Fruit fly (Drosophila melanogaster) whole organism, embryonic: Measurements from ENCODE around the gene CG42852.

Source experiments
- CG11085 ChIP-seq: fragments of 200-800 bp; sonication (Bioruptor generic); IDR thresholded peaks from 2 replicates; pipeline ENCODE4 v1.3.6; 2022; ENCODE audit warnings: missing biosample characterization, missing genetic modification characterization
- CG12659 ChIP-seq: fragments of 200-800 bp; sonication (Bioruptor generic); optimal IDR thresholded peaks from 3 replicates; lab custom pipeline; 2017; ENCODE audit warnings: mild to moderate bottlenecking, missing biosample characterization, missing genetic modification reagents, missing genetic modification characterization
- CG13775 ChIP-seq: fragments of 200-800 bp; sonication (Bioruptor generic); optimal IDR thresholded peaks from 3 replicates; lab custom pipeline; 2017; ENCODE audit warnings: missing biosample characterization, mild to moderate bottlenecking, missing genetic modification characterization
- CG17328 ChIP-seq: fragments of 200-800 bp; sonication (Bioruptor generic); IDR thresholded peaks from 2 replicates; pipeline ENCODE4 v1.3.6; 2022; ENCODE audit warnings: missing biosample characterization, missing genetic modification characterization
- CG2116 ChIP-seq: fragments of 200-800 bp; sonication (Bioruptor generic); optimal IDR thresholded peaks from 3 replicates; lab custom pipeline; 2018; ENCODE audit warnings: missing biosample characterization, mild to moderate bottlenecking, missing genetic modification characterization
- CG32532 ChIP-seq: fragments of 200-800 bp; sonication (Bioruptor generic); IDR thresholded peaks from 2 replicates; pipeline ENCODE4 v1.3.6; 2022; ENCODE audit warnings: missing biosample characterization, missing genetic modification characterization
- CG34224 ChIP-seq: fragments of 200-800 bp; sonication (Bioruptor generic); IDR thresholded peaks from 3 replicates; pipeline ENCODE4 v1.3.6; 2022; ENCODE audit warnings: missing biosample characterization, missing genetic modification characterization; ENCODE audit not compliant: partially characterized antibody
- CG34422 ChIP-seq: fragments of 200-800 bp; sonication (Bioruptor generic); IDR thresholded peaks from 3 replicates; pipeline ENCODE4 v1.3.6; 2022; ENCODE audit warnings: missing biosample characterization, missing genetic modification characterization
- CG3838 ChIP-seq: fragments of 200-800 bp; sonication (Bioruptor generic); optimal IDR thresholded peaks from 3 replicates; lab custom pipeline; 2016; ENCODE audit warnings: missing biosample characterization, missing genetic modification characterization
- CG4404 ChIP-seq: fragments of 200-800 bp; sonication (Bioruptor generic); IDR thresholded peaks from 2 replicates; pipeline ENCODE4 v1.3.6; 2022; ENCODE audit warnings: missing biosample characterization, missing genetic modification characterization
- CG6765 ChIP-seq: fragments of 200-800 bp; sonication (Bioruptor generic); optimal IDR thresholded peaks from 3 replicates; lab custom pipeline; 2017; ENCODE audit warnings: missing biosample characterization, mild to moderate bottlenecking, missing genetic modification characterization
- CG7357 ChIP-seq: fragments of 200-800 bp; sonication (Bioruptor generic); IDR thresholded peaks from 3 replicates; pipeline ENCODE4 v1.3.6; 2022; ENCODE audit warnings: missing biosample characterization, missing genetic modification characterization
- CG8089 ChIP-seq: fragments of 200-800 bp; sonication (Bioruptor generic); optimal IDR thresholded peaks from 3 replicates; lab custom pipeline; 2016; ENCODE audit warnings: missing biosample characterization, missing genetic modification characterization
- Drgx ChIP-seq: fragments of 200-800 bp; sonication (Bioruptor generic); IDR thresholded peaks from 2 replicates; pipeline ENCODE4 v1.3.6; 2022; ENCODE audit warnings: missing biosample characterization, missing genetic modification characterization
- E2f2 ChIP-seq: fragments of 200-800 bp; sonication (Bioruptor generic); IDR thresholded peaks from 2 replicates; pipeline ENCODE4 v1.3.6; 2022; ENCODE audit warnings: missing biosample characterization, missing genetic modification characterization
- Ets97D ChIP-seq: fragments of 200-800 bp; sonication (Bioruptor generic); optimal IDR thresholded peaks from 3 replicates; lab custom pipeline; 2016; ENCODE audit warnings: missing biosample characterization, missing genetic modification characterization
- Fer2 ChIP-seq: fragments of 200-800 bp; sonication (Bioruptor generic); optimal IDR thresholded peaks from 2 replicates; lab custom pipeline; 2018; ENCODE audit warnings: missing biosample characterization, mild to moderate bottlenecking, missing genetic modification characterization, moderate library complexity
- Hr3 ChIP-seq: fragments of 200-800 bp; sonication (Bioruptor generic); optimal IDR thresholded peaks from 3 replicates; lab custom pipeline; 2016; ENCODE audit warnings: missing biosample characterization, missing genetic modification characterization
- Hr78 ChIP-seq, 2 experiments: fragments of 200-800 bp in 1 of 2; fragments of >200 bp in 1 of 2; sonication (Bioruptor generic) in 1 of 2; optimal IDR thresholded peaks; 2 replicates each; lab custom pipeline; 2017 to 2019; ENCODE audit warnings: missing biosample characterization in 2 of 2, missing genetic modification characterization in 2 of 2, mild to moderate bottlenecking in 1 of 2, moderate library complexity in 1 of 2
- Jarid2 ChIP-seq: fragments of 200-800 bp; sonication (Bioruptor generic); optimal IDR thresholded peaks from 3 replicates; lab custom pipeline; 2017; ENCODE audit warnings: mild to moderate bottlenecking, missing biosample characterization, missing genetic modification reagents, missing genetic modification characterization
- Lpt ChIP-seq: fragments of >200 bp; optimal IDR thresholded peaks from 2 replicates; lab custom pipeline; 2018; ENCODE audit warnings: missing biosample characterization, missing genetic modification characterization
- MESR4 ChIP-seq: fragments of 200-800 bp; sonication (Bioruptor generic); optimal IDR thresholded peaks from 2 replicates; lab custom pipeline; 2018; ENCODE audit warnings: missing biosample characterization, mild to moderate bottlenecking, missing genetic modification characterization, moderate library complexity
- Mad ChIP-seq: fragments of 200-800 bp; sonication (Bioruptor generic); optimal IDR thresholded peaks from 2 replicates; lab custom pipeline; 2016; ENCODE audit warnings: missing biosample characterization, missing genetic modification characterization
- Mes4 ChIP-seq: fragments of 200-800 bp; sonication (Bioruptor generic); optimal IDR thresholded peaks from 2 replicates; lab custom pipeline; 2016; ENCODE audit warnings: missing biosample characterization, missing genetic modification characterization
- Nf-YA ChIP-seq: fragments of 200-800 bp; sonication (Bioruptor generic); IDR thresholded peaks from 2 replicates; pipeline ENCODE4 v1.3.6; 2022; ENCODE audit warnings: missing biosample characterization, missing genetic modification characterization
- Rx ChIP-seq: fragments of 200-800 bp; sonication (Bioruptor generic); IDR thresholded peaks from 2 replicates; pipeline ENCODE4 v1.3.6; 2022; ENCODE audit warnings: missing biosample characterization, missing genetic modification characterization
- Taf1 ChIP-seq: fragments of 200-800 bp; sonication (Bioruptor generic); IDR thresholded peaks from 2 replicates; pipeline ENCODE4 v1.3.6; 2022; ENCODE audit warnings: missing biosample characterization, missing genetic modification characterization
- YL-1 ChIP-seq: fragments of 200-800 bp; sonication (Bioruptor generic); optimal IDR thresholded peaks from 3 replicates; lab custom pipeline; 2017; ENCODE audit warnings: missing biosample characterization, mild to moderate bottlenecking, missing genetic modification characterization
- aop ChIP-seq: fragments of 200-800 bp; sonication (Bioruptor generic); IDR thresholded peaks from 2 replicates; pipeline ENCODE4 v1.3.6; 2022; ENCODE audit warnings: missing biosample characterization, missing genetic modification characterization
- bowl ChIP-seq: fragments of 200-800 bp; sonication (Bioruptor generic); IDR thresholded peaks from 2 replicates; pipeline ENCODE4 v1.3.6; 2022; ENCODE audit warnings: missing biosample characterization, missing genetic modification characterization
- btn ChIP-seq: fragments of 200-800 bp; sonication (Bioruptor generic); optimal IDR thresholded peaks from 2 replicates; lab custom pipeline; 2016; ENCODE audit warnings: missing biosample characterization, missing genetic modification characterization
- croc ChIP-seq: fragments of 200-800 bp; sonication (Bioruptor generic); conservative IDR thresholded peaks from 3 replicates; pipeline ENCODE4 v1.3.6; 2022; ENCODE audit warnings: missing biosample characterization, missing genetic modification characterization
- disco-r ChIP-seq: fragments of 200-800 bp; sonication (Bioruptor generic); optimal IDR thresholded peaks from 2 replicates; lab custom pipeline; 2016; ENCODE audit warnings: missing biosample characterization, missing genetic modification characterization
- dmrt11E ChIP-seq: fragments of 200-800 bp; sonication (Bioruptor generic); optimal IDR thresholded peaks from 3 replicates; lab custom pipeline; 2018; ENCODE audit warnings: missing biosample characterization, mild to moderate bottlenecking, missing genetic modification characterization, moderate library complexity
- ewg ChIP-seq: fragments of 200-800 bp; sonication (Bioruptor generic); optimal IDR thresholded peaks from 3 replicates; lab custom pipeline; 2017; ENCODE audit warnings: mild to moderate bottlenecking, missing biosample characterization, missing genetic modification reagents, missing genetic modification characterization
- gfzf ChIP-seq: fragments of 200-800 bp; sonication (Bioruptor generic); optimal IDR thresholded peaks from 2 replicates; lab custom pipeline; 2016; ENCODE audit warnings: missing biosample characterization, mild to moderate bottlenecking, missing genetic modification characterization, moderate library complexity
- grau ChIP-seq: fragments of 200-800 bp; optimal IDR thresholded peaks from 3 replicates; lab custom pipeline; 2019; ENCODE audit warnings: missing biosample characterization, mild to moderate bottlenecking, missing genetic modification characterization, moderate library complexity
- kni ChIP-seq: fragments of 200-800 bp; sonication (Bioruptor generic); optimal IDR thresholded peaks from 3 replicates; lab custom pipeline; 2017; ENCODE audit warnings: mild to moderate bottlenecking, missing biosample characterization, missing genetic modification reagents, missing genetic modification characterization
- onecut ChIP-seq: fragments of 200-800 bp; sonication (Bioruptor generic); IDR thresholded peaks from 2 replicates; pipeline ENCODE4 v1.3.6; 2022; ENCODE audit warnings: missing biosample characterization, missing genetic modification characterization
- peb ChIP-seq: fragments of 200-800 bp; sonication (Bioruptor generic); IDR thresholded peaks from 2 replicates; pipeline ENCODE4 v1.3.6; 2022; ENCODE audit warnings: missing biosample characterization, missing genetic modification characterization
- pros ChIP-seq: fragments of 200-800 bp; sonication (Bioruptor generic); optimal IDR thresholded peaks from 3 replicates; lab custom pipeline; 2019; ENCODE audit warnings: missing biosample characterization, mild to moderate bottlenecking, missing genetic modification characterization, moderate library complexity
- row ChIP-seq: fragments of 200-800 bp; sonication (Bioruptor generic); IDR thresholded peaks from 3 replicates; pipeline ENCODE4 v1.3.6; 2022; ENCODE audit warnings: missing biosample characterization, missing genetic modification characterization
- run ChIP-seq: fragments of 200-800 bp; sonication (Bioruptor generic); optimal IDR thresholded peaks from 3 replicates; lab custom pipeline; 2018; ENCODE audit warnings: missing biosample characterization, mild to moderate bottlenecking, missing genetic modification characterization
- seq ChIP-seq: fragments of 200-800 bp; sonication (Bioruptor generic); IDR thresholded peaks from 2 replicates; pipeline ENCODE4 v1.3.6; 2022; ENCODE audit warnings: missing biosample characterization, missing genetic modification characterization
- sug ChIP-seq: fragments of 200-800 bp; optimal IDR thresholded peaks from 2 replicates; lab custom pipeline; 2019; ENCODE audit warnings: missing biosample characterization, mild to moderate bottlenecking, missing genetic modification characterization, moderate library complexity
- tin ChIP-seq: fragments of 200-800 bp; sonication (Bioruptor generic); optimal IDR thresholded peaks from 3 replicates; lab custom pipeline; 2016; ENCODE audit warnings: missing biosample characterization, missing genetic modification characterization
- tll ChIP-seq, 2 experiments: fragments of 200-800 bp in 1 of 2; fragments of >200 bp in 1 of 2; sonication (Bioruptor generic) in 1 of 2; optimal IDR thresholded peaks; 2 replicates each; lab custom pipeline; 2017 to 2019; ENCODE audit warnings: missing biosample characterization in 2 of 2, missing genetic modification characterization in 2 of 2, mild to moderate bottlenecking in 1 of 2, moderate library complexity in 1 of 2
- tup ChIP-seq: fragments of 200-800 bp; sonication (Bioruptor generic); optimal IDR thresholded peaks from 2 replicates; lab custom pipeline; 2016; ENCODE audit warnings: missing biosample characterization, mild to moderate bottlenecking, missing genetic modification characterization, moderate library complexity
- tx ChIP-seq: fragments of 200-800 bp; sonication (Bioruptor generic); optimal IDR thresholded peaks from 2 replicates; lab custom pipeline; 2016; ENCODE audit warnings: missing biosample characterization, missing genetic modification characterization
- unc-4 ChIP-seq: fragments of 200-800 bp; sonication (Bioruptor generic); IDR thresholded peaks from 2 replicates; pipeline ENCODE4 v1.3.6; 2022; ENCODE audit warnings: missing biosample characterization, missing genetic modification characterization; ENCODE audit not compliant: partially characterized antibody
- usp ChIP-seq: fragments of >200 bp; optimal IDR thresholded peaks from 2 replicates; lab custom pipeline; 2017; ENCODE audit warnings: missing biosample characterization, missing genetic modification characterization

CG42852 gene

dm6 chr3L:16768001-16768652 lies 12.8 kb downstream of the CG42852 start (continued):
- no peak for TF ChIP-seq usp (GFP tag; lab: Kevin White, UChicago)
- TF ChIP-seq Rx (GFP tag; lab: Robert Waterston, UW): 0 out of 2 replicates have a peak, but pooled peaks have one; percentile 22
- no peak for TF ChIP-seq CG34224 (GFP tag; lab: Robert Waterston, UW)
- TF ChIP-seq peb: no peak
- TF ChIP-seq CG6765 (GFP tag; lab: Kevin White, UChicago): no peak
- no peak for TF ChIP-seq run
- no peak for TF ChIP-seq bowl
- TF ChIP-seq tll (GFP tag; optimal IDR thresholded peaks at IDR 0.05; lab: Kevin White, UChicago): peak in 1 of 2 experiments; percentile 52
- no peak for TF ChIP-seq disco-r
- no peak for TF ChIP-seq btn (GFP tag; lab: Kevin White, UChicago)
- TF ChIP-seq Taf1 (GFP tag; lab: Robert Waterston, UW): no peak
- peak; percentile 79 for TF ChIP-seq CG4404 (GFP tag; lab: Robert Waterston, UW)
- TF ChIP-seq row (GFP tag; lab: Robert Waterston, UW): peak; percentile 77
- no peak for TF ChIP-seq tup
- TF ChIP-seq Drgx: no peak
- no peak for TF ChIP-seq tx (GFP tag; lab: Kevin White, UChicago)
- TF ChIP-seq CG32532: no peak
- no peak for TF ChIP-seq gfzf (GFP tag; lab: Kevin White, UChicago)
- TF ChIP-seq CG3838: no peak
- TF ChIP-seq Jarid2: no peak
- TF ChIP-seq sug (tag; lab: Kevin White, UChicago): no peak
- no peak for TF ChIP-seq CG12659 (GFP tag; lab: Kevin White, UChicago)
- no peak for TF ChIP-seq Hr3
- TF ChIP-seq tin (GFP tag; lab: Kevin White, UChicago): peak; percentile 66
- peak; percentile 69 for TF ChIP-seq dmrt11E (tag; lab: Kevin White, UChicago)
- peak; percentile 13 for TF ChIP-seq ewg (GFP tag; lab: Kevin White, UChicago)
- TF ChIP-seq Nf-YA (GFP tag; lab: Robert Waterston, UW): no peak
- TF ChIP-seq CG2116 (GFP tag; lab: Kevin White, UChicago): no peak
- no peak for TF ChIP-seq YL-1
- TF ChIP-seq aop (GFP tag; lab: Robert Waterston, UW): no peak
- no peak for TF ChIP-seq Hr78 (GFP tag; optimal IDR thresholded peaks at IDR 0.05; lab: Kevin White, UChicago)
- TF ChIP-seq Ets97D: no peak
- no peak for TF ChIP-seq Lpt (GFP tag; lab: Kevin White, UChicago)
- no peak for TF ChIP-seq kni
- TF ChIP-seq MESR4 (GFP tag; lab: Kevin White, UChicago): no peak
- no peak for TF ChIP-seq unc-4 (GFP tag; lab: Robert Waterston, UW)
- TF ChIP-seq pros (GFP tag; lab: Kevin White, UChicago): peak; percentile 88
- no peak for TF ChIP-seq Fer2 (tag; lab: Kevin White, UChicago)
- TF ChIP-seq E2f2 (GFP tag; lab: Robert Waterston, UW): peak; percentile 27; the same call in 1 of the 2 replicates
- TF ChIP-seq CG8089 (GFP tag; lab: Kevin White, UChicago): peak; percentile 2
- TF ChIP-seq onecut (GFP tag; lab: Robert Waterston, UW): 0 out of 2 replicates have a peak, but pooled peaks have one; percentile 12
- no peak for TF ChIP-seq seq (GFP tag; lab: Robert Waterston, UW)
- TF ChIP-seq croc: peak; percentile 32; the same call in 1 of the 3 replicates
- TF ChIP-seq CG17328 (GFP tag; lab: Robert Waterston, UW): peak; percentile 54
- TF ChIP-seq CG13775 (GFP tag; lab: Kevin White, UChicago): peak; percentile 15
- peak; percentile 28 for TF ChIP-seq grau
- TF ChIP-seq Mad (GFP tag; lab: Kevin White, UChicago): peak; percentile 29
- TF ChIP-seq CG7357 (GFP tag; lab: Robert Waterston, UW): no peak
- no peak for TF ChIP-seq CG34422 (GFP tag; lab: Robert Waterston, UW)
- TF ChIP-seq Mes4 (GFP tag; lab: Kevin White, UChicago): no peak
- TF ChIP-seq CG11085 (GFP tag; lab: Robert Waterston, UW): no peak
